Fruit fly (Drosophila melanogaster) whole organism, embryonic: ENCODE data around the gene par-6.

Experiments
- CG11247 ChIP-seq: fragments of 200-800 bp; sonication (Bioruptor generic); IDR thresholded peaks from 2 replicates; pipeline ENCODE4 v1.3.6; 2022; ENCODE audit warnings: missing biosample characterization, missing genetic modification characterization
- CG12219 ChIP-seq: fragments of 200-800 bp; sonication (Bioruptor generic); optimal IDR thresholded peaks from 3 replicates; lab custom pipeline; 2018; ENCODE audit warnings: missing biosample characterization, mild to moderate bottlenecking, missing genetic modification characterization
- CG14050 ChIP-seq: fragments of 200-800 bp; sonication (Bioruptor generic); IDR thresholded peaks from 3 replicates; pipeline ENCODE4 v1.3.6; 2022; ENCODE audit warnings: missing biosample characterization, missing genetic modification characterization
- CG15073 ChIP-seq: fragments of 200-800 bp; sonication (Bioruptor generic); optimal IDR thresholded peaks from 2 replicates; lab custom pipeline; 2016; ENCODE audit warnings: missing biosample characterization, missing genetic modification characterization
- CG15696 ChIP-seq: fragments of 200-800 bp; sonication (Bioruptor generic); optimal IDR thresholded peaks from 2 replicates; lab custom pipeline; 2019; ENCODE audit warnings: missing biosample characterization, mild to moderate bottlenecking, missing genetic modification characterization, moderate library complexity
- CG1603 ChIP-seq: fragments of 200-800 bp; sonication (Bioruptor generic); optimal IDR thresholded peaks from 2 replicates; lab custom pipeline; 2019; ENCODE audit warnings: missing biosample characterization, mild to moderate bottlenecking, missing genetic modification characterization, moderate library complexity
- CG1647 ChIP-seq: fragments of 200-800 bp; sonication (Bioruptor generic); optimal IDR thresholded peaks from 3 replicates; lab custom pipeline; 2016; ENCODE audit warnings: missing biosample characterization, missing genetic modification characterization
- CG17361 ChIP-seq: fragments of 200-800 bp; sonication (Bioruptor generic); IDR thresholded peaks from 3 replicates; pipeline ENCODE4 v1.3.6; 2022; ENCODE audit warnings: missing biosample characterization, missing genetic modification characterization
- CG17385 ChIP-seq: fragments of 200-800 bp; sonication (Bioruptor generic); optimal IDR thresholded peaks from 3 replicates; lab custom pipeline; 2018; ENCODE audit warnings: missing biosample characterization, mild to moderate bottlenecking, missing genetic modification characterization
- CG17802 ChIP-seq: fragments of 200-800 bp; sonication (Bioruptor generic); optimal IDR thresholded peaks from 2 replicates; lab custom pipeline; 2018; ENCODE audit warnings: missing biosample characterization, mild to moderate bottlenecking, missing genetic modification characterization, moderate library complexity
- CG18476 ChIP-seq: fragments of 200-800 bp; sonication (Bioruptor generic); optimal IDR thresholded peaks from 2 replicates; lab custom pipeline; 2016; ENCODE audit warnings: missing biosample characterization, mild to moderate bottlenecking, missing genetic modification characterization
- CG3281 ChIP-seq: fragments of 200-800 bp; sonication (Bioruptor generic); optimal IDR thresholded peaks from 3 replicates; lab custom pipeline; 2017; ENCODE audit warnings: missing biosample characterization, mild to moderate bottlenecking, missing genetic modification characterization
- CG7357 ChIP-seq: fragments of 200-800 bp; sonication (Bioruptor generic); IDR thresholded peaks from 3 replicates; pipeline ENCODE4 v1.3.6; 2022; ENCODE audit warnings: missing biosample characterization, missing genetic modification characterization
- CG8281 ChIP-seq: fragments of 200-800 bp; sonication (Bioruptor generic); optimal IDR thresholded peaks from 2 replicates; lab custom pipeline; 2018; ENCODE audit warnings: missing biosample characterization, mild to moderate bottlenecking, missing genetic modification characterization, moderate library complexity
- CG8359 ChIP-seq: fragments of 200-800 bp; sonication (Bioruptor generic); optimal IDR thresholded peaks from 2 replicates; lab custom pipeline; 2017; ENCODE audit warnings: missing biosample characterization, mild to moderate bottlenecking, missing genetic modification characterization, borderline replicate concordance
- Chrac-16 ChIP-seq: fragments of 200-800 bp; sonication (Bioruptor generic); optimal IDR thresholded peaks from 3 replicates; lab custom pipeline; 2016; ENCODE audit warnings: missing biosample characterization, missing genetic modification characterization
- Dfd ChIP-seq, 2 experiments: fragments of >200 bp; optimal IDR thresholded peaks; 2 replicates each; lab custom pipeline; 2017; ENCODE audit warnings: missing biosample characterization in 2 of 2, missing genetic modification characterization in 2 of 2
- Gug ChIP-seq: fragments of 200-800 bp; sonication (Bioruptor generic); IDR thresholded peaks from 4 replicates; pipeline ENCODE4 v1.3.6; 2022; ENCODE audit warnings: missing biosample characterization, missing genetic modification characterization
- H2.0 ChIP-seq: fragments of 200-800 bp; sonication (Bioruptor generic); IDR thresholded peaks from 2 replicates; pipeline ENCODE4 v1.3.6; 2022; ENCODE audit warnings: missing biosample characterization, missing genetic modification characterization
- Hr78 ChIP-seq, 2 experiments: fragments of 200-800 bp in 1 of 2; fragments of >200 bp in 1 of 2; sonication (Bioruptor generic) in 1 of 2; optimal IDR thresholded peaks; 2 replicates each; lab custom pipeline; 2017 to 2019; ENCODE audit warnings: missing biosample characterization in 2 of 2, missing genetic modification characterization in 2 of 2, mild to moderate bottlenecking in 1 of 2, moderate library complexity in 1 of 2
- Jarid2 ChIP-seq: fragments of 200-800 bp; sonication (Bioruptor generic); optimal IDR thresholded peaks from 3 replicates; lab custom pipeline; 2017; ENCODE audit warnings: mild to moderate bottlenecking, missing biosample characterization, missing genetic modification reagents, missing genetic modification characterization
- Lim3 ChIP-seq: fragments of 200-800 bp; sonication (Bioruptor generic); IDR thresholded peaks from 2 replicates; pipeline ENCODE4 v1.3.6; 2022; ENCODE audit warnings: missing biosample characterization, missing genetic modification characterization
- Mad ChIP-seq: fragments of 200-800 bp; sonication (Bioruptor generic); optimal IDR thresholded peaks from 2 replicates; lab custom pipeline; 2016; ENCODE audit warnings: missing biosample characterization, missing genetic modification characterization
- NK7.1 ChIP-seq: fragments of 200-800 bp; sonication (Bioruptor generic); optimal IDR thresholded peaks from 3 replicates; lab custom pipeline; 2016; ENCODE audit warnings: missing biosample characterization, missing genetic modification characterization
- Nf-YA ChIP-seq: fragments of 200-800 bp; sonication (Bioruptor generic); IDR thresholded peaks from 2 replicates; pipeline ENCODE4 v1.3.6; 2022; ENCODE audit warnings: missing biosample characterization, missing genetic modification characterization
- Rfx ChIP-seq: fragments of 200-800 bp; sonication (Bioruptor generic); IDR thresholded peaks from 2 replicates; pipeline ENCODE4 v1.3.6; 2022; ENCODE audit warnings: missing biosample characterization, missing genetic modification characterization
- Six4 ChIP-seq: fragments of 200-800 bp; sonication (Bioruptor generic); optimal IDR thresholded peaks from 2 replicates; lab custom pipeline; 2016; ENCODE audit warnings: missing biosample characterization, missing genetic modification characterization
- Sox100B ChIP-seq: fragments of 200-800 bp; sonication (Bioruptor generic); optimal IDR thresholded peaks from 3 replicates; lab custom pipeline; 2018; ENCODE audit warnings: missing biosample characterization, mild to moderate bottlenecking, missing genetic modification characterization
- Xrp1 ChIP-seq: fragments of 200-800 bp; sonication (Bioruptor generic); IDR thresholded peaks from 2 replicates; pipeline ENCODE4 v1.3.6; 2022; ENCODE audit warnings: missing biosample characterization, missing genetic modification characterization
- ac ChIP-seq: fragments of 200-800 bp; sonication (Bioruptor generic); optimal IDR thresholded peaks from 3 replicates; lab custom pipeline; 2017; ENCODE audit warnings: missing biosample characterization, mild to moderate bottlenecking, missing genetic modification characterization
- aop ChIP-seq: fragments of 200-800 bp; sonication (Bioruptor generic); IDR thresholded peaks from 2 replicates; pipeline ENCODE4 v1.3.6; 2022; ENCODE audit warnings: missing biosample characterization, missing genetic modification characterization
- bab2 ChIP-seq: fragments of 200-800 bp; sonication (Bioruptor generic); optimal IDR thresholded peaks from 2 replicates; lab custom pipeline; 2016; ENCODE audit warnings: missing biosample characterization, missing genetic modification characterization
- cas ChIP-seq: fragments of 200-800 bp; sonication (Bioruptor generic); IDR thresholded peaks from 2 replicates; pipeline ENCODE4 v1.3.6; 2022; ENCODE audit warnings: missing biosample characterization, missing genetic modification characterization
- dati ChIP-seq: fragments of 200-800 bp; sonication (Bioruptor generic); IDR thresholded peaks from 2 replicates; pipeline ENCODE4 v1.3.6; 2022; ENCODE audit warnings: missing biosample characterization, missing genetic modification characterization
- dm ChIP-seq: fragments of 200-800 bp; sonication (Bioruptor generic); optimal IDR thresholded peaks from 3 replicates; lab custom pipeline; 2016; ENCODE audit warnings: missing biosample characterization, missing genetic modification characterization
- ems ChIP-seq: fragments of 200-800 bp; sonication (Bioruptor generic); optimal IDR thresholded peaks from 3 replicates; lab custom pipeline; 2016; ENCODE audit warnings: missing biosample characterization, missing genetic modification characterization
- esg ChIP-seq: fragments of 200-800 bp; sonication (Bioruptor generic); conservative IDR thresholded peaks from 2 replicates; pipeline ENCODE4 v1.3.6; 2022; ENCODE audit warnings: missing biosample characterization, missing genetic modification characterization
- ftz-f1 ChIP-seq: fragments of 200-800 bp; sonication (Bioruptor generic); optimal IDR thresholded peaks from 2 replicates; lab custom pipeline; 2016; ENCODE audit warnings: missing biosample characterization, missing genetic modification characterization
- gt ChIP-seq: fragments of 200-800 bp; sonication (Bioruptor generic); IDR thresholded peaks from 2 replicates; pipeline ENCODE4 v1.3.6; 2022; ENCODE audit warnings: missing biosample characterization, missing genetic modification characterization
- hth ChIP-seq: fragments of >200 bp; optimal IDR thresholded peaks from 2 replicates; lab custom pipeline; 2017; ENCODE audit warnings: inconsistent platforms
- ind ChIP-seq: fragments of 200-800 bp; sonication (Bioruptor generic); optimal IDR thresholded peaks from 3 replicates; lab custom pipeline; 2016; ENCODE audit warnings: missing biosample characterization, missing genetic modification characterization
- lbe ChIP-seq: fragments of 200-800 bp; sonication (Bioruptor generic); optimal IDR thresholded peaks from 2 replicates; lab custom pipeline; 2016; ENCODE audit warnings: missing biosample characterization, mild to moderate bottlenecking, missing genetic modification characterization
- luna ChIP-seq: fragments of 200-800 bp; sonication (Bioruptor generic); optimal IDR thresholded peaks from 2 replicates; lab custom pipeline; 2016; ENCODE audit warnings: missing biosample characterization, missing genetic modification characterization
- mirr ChIP-seq: fragments of 200-800 bp; sonication (Bioruptor generic); optimal IDR thresholded peaks from 3 replicates; lab custom pipeline; 2018; ENCODE audit warnings: missing biosample characterization, mild to moderate bottlenecking, missing genetic modification characterization
- org-1 ChIP-seq: fragments of 200-800 bp; sonication (Bioruptor generic); optimal IDR thresholded peaks from 2 replicates; lab custom pipeline; 2017; ENCODE audit warnings: missing biosample characterization, missing genetic modification characterization
- pho ChIP-seq: fragments of 200-800 bp; sonication (Bioruptor generic); optimal IDR thresholded peaks from 2 replicates; lab custom pipeline; 2016; ENCODE audit warnings: missing biosample characterization, missing genetic modification characterization
- run ChIP-seq: fragments of 200-800 bp; sonication (Bioruptor generic); optimal IDR thresholded peaks from 3 replicates; lab custom pipeline; 2018; ENCODE audit warnings: missing biosample characterization, mild to moderate bottlenecking, missing genetic modification characterization
- sc ChIP-seq, 3 experiments: fragments of >200 bp in 2 of 3; fragments of 200-800 bp in 1 of 3; sonication (Bioruptor generic) in 1 of 3; optimal IDR thresholded peaks; 2 replicates in 2 of 3; 3 replicates in 1 of 3; lab custom pipeline; 2017; ENCODE audit warnings: mild to moderate bottlenecking in 1 of 3, missing biosample characterization in 1 of 3, missing genetic modification characterization in 1 of 3, missing genetic modification reagents in 1 of 3
- sens ChIP-seq: fragments of 200-800 bp; sonication (Bioruptor generic); peaks from one replicate; lab custom pipeline; 2016; ENCODE audit warnings: missing biosample characterization, missing genetic modification characterization
- vvl ChIP-seq: fragments of 200-800 bp; sonication (Bioruptor generic); IDR thresholded peaks from 2 replicates; pipeline ENCODE4 v1.3.6; 2022; ENCODE audit warnings: missing biosample characterization, missing genetic modification characterization

The par-6 gene

DNA sequence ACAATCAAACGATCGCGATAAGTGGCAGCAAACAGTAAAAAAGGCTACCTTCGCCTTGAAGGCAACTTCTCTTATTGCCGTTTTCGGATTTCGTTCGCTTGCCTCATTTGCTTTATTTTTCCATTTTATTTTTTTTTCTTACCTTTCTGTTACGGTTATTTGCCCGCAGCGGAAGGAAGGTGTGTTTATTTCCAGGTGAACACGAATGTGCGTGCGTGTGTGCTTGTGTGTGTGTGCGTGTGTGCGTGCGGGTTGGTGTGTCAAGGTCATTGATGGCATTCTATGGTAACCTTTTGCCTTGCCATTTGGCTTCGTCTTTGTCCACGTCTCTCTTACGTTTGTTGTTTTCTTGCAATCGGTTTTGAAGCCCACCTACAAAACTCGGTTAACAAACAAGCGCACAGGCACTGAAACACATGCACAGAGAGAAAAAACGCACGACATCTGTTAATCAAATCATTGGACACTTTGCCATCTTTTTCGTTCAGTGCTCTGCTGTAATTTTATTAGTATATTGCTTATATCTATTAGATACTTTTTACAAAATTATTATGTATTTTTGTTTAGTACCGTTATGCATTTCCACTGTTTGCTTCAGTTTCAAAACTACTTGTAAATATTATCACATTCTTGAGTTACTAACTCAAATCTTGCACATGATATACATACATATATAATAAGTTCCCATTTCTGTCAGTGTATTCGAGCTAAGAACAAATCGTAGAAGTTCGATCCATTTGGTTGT lies 10.0 kb downstream of the par-6 start (continued):
- TF ChIP-seq esg (GFP tag; lab: Robert Waterston, UW) (peak; percentile 56), ftz-f1 (GFP tag; lab: Kevin White, UChicago) (peak; percentile 34), Lim3 (GFP tag; lab: Robert Waterston, UW) (no peak), CG14050 (GFP tag; lab: Robert Waterston, UW) (peak; percentile 52), Gug (GFP tag; lab: Robert Waterston, UW) (0 out of 4 replicates have a peak, but pooled peaks have one; percentile 7), org-1 (GFP tag; lab: Kevin White, UChicago) (peak; percentile 35), CG17361 (GFP tag; lab: Robert Waterston, UW) (peak; percentile 90), ind (GFP tag; lab: Kevin White, UChicago) (no peak), ems (GFP tag; lab: Kevin White, UChicago) (no peak), CG1647 (GFP tag; lab: Kevin White, UChicago) (no peak), ac (no peak), CG8281 (tag; lab: Kevin White, UChicago) (no peak), CG12219 (GFP tag; lab: Kevin White, UChicago) (peak; percentile 45), CG11247 (GFP tag; lab: Robert Waterston, UW) (peak; percentile 50; the same call in 1 of the 2 replicates), gt (GFP tag; lab: Robert Waterston, UW) (0 out of 2 replicates have a peak, but pooled peaks have one; percentile 22), NK7.1 (GFP tag; lab: Kevin White, UChicago) (no peak), CG8359 (peak; percentile 22), Sox100B (GFP tag; lab: Kevin White, UChicago) (peak; percentile 72), mirr (GFP tag; lab: Kevin White, UChicago) (no peak), pho (GFP tag; lab: Kevin White, UChicago) (no peak), CG17385 (GFP tag; lab: Kevin White, UChicago) (peak; percentile 45), Xrp1 (peak; percentile 51), CG17802 (tag; lab: Kevin White, UChicago) (peak; percentile 38), cas (GFP tag; lab: Robert Waterston, UW) (no peak), aop (GFP tag; lab: Robert Waterston, UW) (no peak), Six4 (peak; percentile 66), luna (GFP tag; lab: Kevin White, UChicago) (no peak), hth (lab: Kevin White, UChicago) (no peak), dm (GFP tag; lab: Kevin White, UChicago) (no peak), sens (GFP tag; lab: Kevin White, UChicago) (no peak), CG15073 (GFP tag; lab: Kevin White, UChicago) (no peak), Hr78 (GFP tag; optimal IDR thresholded peaks at IDR 0.05; lab: Kevin White, UChicago) (peak in 1 of 2 experiments; percentile 79), Jarid2 (GFP tag; lab: Kevin White, UChicago) (peak; percentile 34), run (tag; lab: Kevin White, UChicago) (no peak), sc (optimal IDR thresholded peaks at IDR 0.05; lab: Kevin White, UChicago) (no peak), sc (GFP tag; optimal IDR thresholded peaks at IDR 0.05; lab: Kevin White, UChicago) (peak; percentile 35), dati (GFP tag; lab: Robert Waterston, UW) (peak; percentile 28; the same call in 1 of the 2 replicates), CG1603 (tag; lab: Kevin White, UChicago) (peak; percentile 51), vvl (GFP tag; lab: Robert Waterston, UW) (peak; percentile 28; the same call in 1 of the 2 replicates), Dfd (GFP tag; optimal IDR thresholded peaks at IDR 0.05; lab: Kevin White, UChicago) (peak in 1 of 2 experiments; percentile 38), CG7357 (GFP tag; lab: Robert Waterston, UW) (peak; percentile 5; the same call in 1 of the 3 replicates), H2.0 (GFP tag; lab: Robert Waterston, UW) (peak; percentile 9; the same call in 1 of the 2 replicates), CG15696 (peak; percentile 65), Chrac-16 (GFP tag; lab: Kevin White, UChicago) (peak; percentile 57), Rfx (peak; percentile 71), lbe (no peak), bab2 (no peak), Mad (GFP tag; lab: Kevin White, UChicago) (no peak), CG18476 (GFP tag; lab: Kevin White, UChicago) (peak; percentile 22), CG3281 (peak; percentile 66), Nf-YA (no peak)
